Fruit fly (Drosophila melanogaster) whole organism, adult: ENCODE data around the gene CG14362.

ENCODE experiments used
- CG11617 ChIP-seq: fragments of 200-800 bp; sonication (Bioruptor generic); optimal IDR thresholded peaks from 2 replicates; lab custom pipeline; 2017; ENCODE audit warnings: mild to moderate bottlenecking, missing biosample characterization, missing genetic modification reagents, missing genetic modification characterization
- CG12768 ChIP-seq: fragments of 200-800 bp; sonication (Bioruptor generic); optimal IDR thresholded peaks from 2 replicates; lab custom pipeline; 2017; ENCODE audit warnings: missing biosample characterization, missing genetic modification characterization, mild to moderate bottlenecking, moderate library complexity, missing genetic modification reagents
- CG1620 ChIP-seq: fragments of 200-800 bp; sonication (Bioruptor generic); optimal IDR thresholded peaks from 2 replicates; lab custom pipeline; 2016; ENCODE audit warnings: missing biosample characterization, missing genetic modification characterization
- CG33017 ChIP-seq: fragments of 200-800 bp; sonication (Bioruptor generic); optimal IDR thresholded peaks from 2 replicates; lab custom pipeline; 2018; ENCODE audit warnings: missing biosample characterization, mild to moderate bottlenecking, missing genetic modification characterization, moderate library complexity
- CG5204 ChIP-seq: fragments of 200-800 bp; sonication (Bioruptor generic); optimal IDR thresholded peaks from 2 replicates; lab custom pipeline; 2016; ENCODE audit warnings: missing biosample characterization, missing genetic modification characterization
- CG7045 ChIP-seq: fragments of 200-800 bp; sonication (Bioruptor generic); optimal IDR thresholded peaks from 2 replicates; lab custom pipeline; 2017; ENCODE audit warnings: missing biosample characterization, mild to moderate bottlenecking, missing genetic modification characterization
- Clk ChIP-seq: fragments of 200-800 bp; sonication (Bioruptor generic); optimal IDR thresholded peaks from 2 replicates; lab custom pipeline; 2017; ENCODE audit warnings: missing biosample characterization, missing genetic modification characterization
- Crg-1 ChIP-seq: fragments of 200-800 bp; sonication (Bioruptor generic); optimal IDR thresholded peaks from 2 replicates; lab custom pipeline; 2016; ENCODE audit warnings: missing biosample characterization, missing genetic modification characterization
- Hr96 ChIP-seq: fragments of 200-800 bp; sonication (Bioruptor generic); optimal IDR thresholded peaks from 2 replicates; lab custom pipeline; 2016; ENCODE audit warnings: missing biosample characterization, missing genetic modification characterization
- cnc ChIP-seq, 2 experiments: fragments of >200 bp; optimal IDR thresholded peaks; 2 replicates each; lab custom pipeline; 2017
- pad ChIP-seq: fragments of 200-800 bp; sonication (Bioruptor generic); optimal IDR thresholded peaks from 3 replicates; lab custom pipeline; 2017; ENCODE audit warnings: missing biosample characterization, missing genetic modification characterization, mild to moderate bottlenecking, moderate library complexity, missing genetic modification reagents
- tj ChIP-seq: fragments of 200-800 bp; sonication (Bioruptor generic); optimal IDR thresholded peaks from 3 replicates; lab custom pipeline; 2017; ENCODE audit warnings: missing biosample characterization, mild to moderate bottlenecking, missing genetic modification characterization, moderate library complexity
- toe ChIP-seq: fragments of 200-800 bp; sonication (Bioruptor generic); optimal IDR thresholded peaks from 2 replicates; lab custom pipeline; 2016; ENCODE audit warnings: missing biosample characterization, missing genetic modification characterization

DNA sequence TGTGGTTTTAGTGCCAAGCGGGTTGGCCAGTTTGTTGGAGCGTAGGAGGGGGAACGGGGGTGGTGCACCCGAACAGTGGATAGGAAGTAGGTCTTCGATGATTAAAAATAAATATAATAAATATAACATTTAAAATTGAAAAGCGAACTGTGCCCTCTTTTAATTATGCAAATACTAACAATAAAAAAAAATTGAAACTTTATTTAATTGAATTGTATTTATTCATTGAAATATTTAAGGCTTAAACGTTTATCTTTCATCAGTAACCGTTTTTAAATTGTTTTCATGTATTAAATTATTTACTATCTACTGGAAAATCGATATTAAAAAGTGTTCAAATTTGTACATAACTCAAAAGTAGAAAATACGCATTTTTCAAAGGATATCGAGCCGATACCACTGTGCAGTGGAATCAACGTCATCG, 20.2 kb upstream of the CG14362 start:
- TF ChIP-seq tj (GFP tag; lab: Kevin White, UChicago): no peak
- no peak for TF ChIP-seq Hr96 (GFP tag; lab: Kevin White, UChicago)
- no peak for TF ChIP-seq CG12768 (GFP tag; lab: Kevin White, UChicago)
- no peak for TF ChIP-seq CG1620 (GFP tag; lab: Kevin White, UChicago)
- TF ChIP-seq cnc (optimal IDR thresholded peaks at IDR 0.05; lab: Kevin White, UChicago): no peak
- TF ChIP-seq pad (GFP tag; lab: Kevin White, UChicago): no peak
- TF ChIP-seq Clk (GFP tag; lab: Kevin White, UChicago): no peak
- TF ChIP-seq CG5204 (GFP tag; lab: Kevin White, UChicago): no peak
- TF ChIP-seq CG33017 (tag; lab: Kevin White, UChicago): no peak
- TF ChIP-seq CG11617 (GFP tag; lab: Kevin White, UChicago): no peak
- no peak for TF ChIP-seq Crg-1
- TF ChIP-seq toe: no peak
- no peak for TF ChIP-seq CG7045
